Fruit fly (Drosophila melanogaster) whole organism, embryonic: ENCODE measurements around the gene inaE.
A peak's percentile ranks its signal among the peaks of the same experiment; 100 is the strongest.

Experiments
- ATbp ChIP-seq: fragments of 200-800 bp; sonication (Bioruptor generic); optimal IDR thresholded peaks from 2 replicates; lab custom pipeline; 2017; ENCODE audit warnings: missing biosample characterization, mild to moderate bottlenecking, missing genetic modification characterization, missing genetic modification reagents
- Ada2b ChIP-seq: fragments of 200-800 bp; sonication (Bioruptor generic); IDR thresholded peaks from 2 replicates; pipeline ENCODE4 v1.3.6; 2022; ENCODE audit warnings: missing biosample characterization, missing genetic modification characterization
- Bdp1 ChIP-seq: fragments of 200-800 bp; sonication (Bioruptor generic); optimal IDR thresholded peaks from 3 replicates; lab custom pipeline; 2016; ENCODE audit warnings: missing biosample characterization, missing genetic modification characterization
- CG1024 ChIP-seq: fragments of 200-800 bp; sonication (Bioruptor generic); IDR thresholded peaks from 2 replicates; pipeline ENCODE4 v1.3.6; 2022; ENCODE audit warnings: missing biosample characterization, missing genetic modification characterization
- CG10543 ChIP-seq: fragments of 200-800 bp; sonication (Bioruptor generic); optimal IDR thresholded peaks from 3 replicates; lab custom pipeline; 2017; ENCODE audit warnings: missing biosample characterization, mild to moderate bottlenecking, missing genetic modification characterization, moderate library complexity
- CG16815 ChIP-seq: fragments of 200-800 bp; sonication (Bioruptor generic); optimal IDR thresholded peaks from 3 replicates; lab custom pipeline; 2017; ENCODE audit warnings: missing biosample characterization, mild to moderate bottlenecking, missing genetic modification characterization
- CG17612 ChIP-seq: fragments of 200-800 bp; sonication (Bioruptor generic); IDR thresholded peaks from 2 replicates; pipeline ENCODE4 v1.3.6; 2022; ENCODE audit warnings: missing biosample characterization, missing genetic modification characterization
- CG17829 ChIP-seq: fragments of 200-800 bp; optimal IDR thresholded peaks from 2 replicates; lab custom pipeline; 2019; ENCODE audit warnings: missing biosample characterization, mild to moderate bottlenecking, missing genetic modification characterization, moderate library complexity
- CG17912 ChIP-seq: fragments of 200-800 bp; sonication (Bioruptor generic); optimal IDR thresholded peaks from 2 replicates; lab custom pipeline; 2018; ENCODE audit warnings: missing biosample characterization, mild to moderate bottlenecking, missing genetic modification characterization
- CG18476 ChIP-seq: fragments of 200-800 bp; sonication (Bioruptor generic); optimal IDR thresholded peaks from 2 replicates; lab custom pipeline; 2016; ENCODE audit warnings: missing biosample characterization, mild to moderate bottlenecking, missing genetic modification characterization
- CG18764 ChIP-seq: fragments of 200-800 bp; sonication (Bioruptor generic); optimal IDR thresholded peaks from 3 replicates; lab custom pipeline; 2016; ENCODE audit warnings: missing biosample characterization, missing genetic modification characterization
- CG2116 ChIP-seq: fragments of 200-800 bp; sonication (Bioruptor generic); optimal IDR thresholded peaks from 3 replicates; lab custom pipeline; 2018; ENCODE audit warnings: missing biosample characterization, mild to moderate bottlenecking, missing genetic modification characterization
- CG30020 ChIP-seq: fragments of 200-800 bp; optimal IDR thresholded peaks from 2 replicates; lab custom pipeline; 2019; ENCODE audit warnings: missing biosample characterization, mild to moderate bottlenecking, missing genetic modification characterization, moderate library complexity
- CG3281 ChIP-seq: fragments of 200-800 bp; sonication (Bioruptor generic); optimal IDR thresholded peaks from 3 replicates; lab custom pipeline; 2017; ENCODE audit warnings: missing biosample characterization, mild to moderate bottlenecking, missing genetic modification characterization
- CG34224 ChIP-seq: fragments of 200-800 bp; sonication (Bioruptor generic); IDR thresholded peaks from 3 replicates; pipeline ENCODE4 v1.3.6; 2022; ENCODE audit warnings: missing biosample characterization, missing genetic modification characterization; ENCODE audit not compliant: partially characterized antibody
- CG34376 ChIP-seq: fragments of 200-800 bp; sonication (Bioruptor generic); optimal IDR thresholded peaks from 2 replicates; lab custom pipeline; 2018; ENCODE audit warnings: missing biosample characterization, mild to moderate bottlenecking, missing genetic modification characterization
- CG4707 ChIP-seq: fragments of 200-800 bp; sonication (Bioruptor generic); optimal IDR thresholded peaks from 2 replicates; lab custom pipeline; 2018; ENCODE audit warnings: missing biosample characterization, mild to moderate bottlenecking, missing genetic modification characterization, moderate library complexity
- CG4730 ChIP-seq: fragments of 200-800 bp; sonication (Bioruptor generic); IDR thresholded peaks from 2 replicates; pipeline ENCODE4 v1.3.6; 2022; ENCODE audit warnings: missing biosample characterization, missing genetic modification characterization
- CG7372 ChIP-seq: fragments of 200-800 bp; sonication (Bioruptor generic); IDR thresholded peaks from 2 replicates; pipeline ENCODE4 v1.3.6; 2022; ENCODE audit warnings: missing biosample characterization, missing genetic modification characterization
- CG8359 ChIP-seq: fragments of 200-800 bp; sonication (Bioruptor generic); optimal IDR thresholded peaks from 2 replicates; lab custom pipeline; 2017; ENCODE audit warnings: missing biosample characterization, mild to moderate bottlenecking, missing genetic modification characterization, borderline replicate concordance
- CG9797 ChIP-seq: fragments of 200-800 bp; sonication (Bioruptor generic); optimal IDR thresholded peaks from 3 replicates; lab custom pipeline; 2018; ENCODE audit warnings: missing biosample characterization, mild to moderate bottlenecking, missing genetic modification characterization
- CTCF ChIP-seq: fragments of 200-800 bp; sonication (Bioruptor generic); optimal IDR thresholded peaks from 2 replicates; lab custom pipeline; 2017; ENCODE audit warnings: missing biosample characterization, mild to moderate bottlenecking, missing genetic modification characterization, moderate library complexity
- Camta ChIP-seq: fragments of 200-800 bp; sonication (Bioruptor generic); optimal IDR thresholded peaks from 2 replicates; lab custom pipeline; 2016; ENCODE audit warnings: missing biosample characterization, missing genetic modification characterization
- CkIIα-i1 ChIP-seq: fragments of 200-800 bp; sonication (Bioruptor generic); IDR thresholded peaks from 2 replicates; pipeline ENCODE4 v1.3.6; 2022; ENCODE audit warnings: missing biosample characterization, missing genetic modification characterization
- Dp ChIP-seq: fragments of 200-800 bp; sonication (Bioruptor generic); optimal IDR thresholded peaks from 2 replicates; lab custom pipeline; 2018; ENCODE audit warnings: missing biosample characterization, mild to moderate bottlenecking, missing genetic modification characterization, moderate library complexity
- H2.0 ChIP-seq: fragments of 200-800 bp; sonication (Bioruptor generic); IDR thresholded peaks from 2 replicates; pipeline ENCODE4 v1.3.6; 2022; ENCODE audit warnings: missing biosample characterization, missing genetic modification characterization
- Hr3 ChIP-seq: fragments of 200-800 bp; sonication (Bioruptor generic); optimal IDR thresholded peaks from 3 replicates; lab custom pipeline; 2016; ENCODE audit warnings: missing biosample characterization, missing genetic modification characterization
- Hr39 ChIP-seq: fragments of >200 bp; optimal IDR thresholded peaks from 2 replicates; lab custom pipeline; 2017
- Mes4 ChIP-seq: fragments of 200-800 bp; sonication (Bioruptor generic); optimal IDR thresholded peaks from 2 replicates; lab custom pipeline; 2016; ENCODE audit warnings: missing biosample characterization, missing genetic modification characterization
- Pdp1 ChIP-seq, 2 experiments: fragments of 200-800 bp; sonication (Bioruptor generic); optimal IDR thresholded peaks; 3 replicates each; lab custom pipeline; 2016; ENCODE audit warnings: missing biosample characterization in 2 of 2, missing genetic modification characterization in 2 of 2, mild to moderate bottlenecking in 1 of 2, moderate library complexity in 1 of 2
- Side ChIP-seq: fragments of 200-800 bp; sonication (Bioruptor generic); optimal IDR thresholded peaks from 2 replicates; lab custom pipeline; 2016; ENCODE audit warnings: missing biosample characterization, missing genetic modification characterization
- Sry-β ChIP-seq: fragments of 200-800 bp; sonication (Bioruptor generic); optimal IDR thresholded peaks from 2 replicates; lab custom pipeline; 2018; ENCODE audit warnings: missing biosample characterization, mild to moderate bottlenecking, missing genetic modification characterization, moderate library complexity
- Taf1 ChIP-seq: fragments of 200-800 bp; sonication (Bioruptor generic); IDR thresholded peaks from 2 replicates; pipeline ENCODE4 v1.3.6; 2022; ENCODE audit warnings: missing biosample characterization, missing genetic modification characterization
- Trl ChIP-seq, 3 experiments: fragments of >200 bp in 2 of 3; fragments of 200-800 bp in 1 of 3; sonication (Bioruptor generic) in 1 of 3; optimal IDR thresholded peaks; 2 replicates in 1 of 3; 3 replicates in 2 of 3; lab custom pipeline; 2016 to 2017; ENCODE audit warnings: missing biosample characterization in 1 of 3, missing genetic modification characterization in 1 of 3
- ap ChIP-seq: fragments of 200-800 bp; sonication (Bioruptor generic); IDR thresholded peaks from 2 replicates; pipeline ENCODE4 v1.3.6; 2022; ENCODE audit warnings: missing biosample characterization, missing genetic modification characterization
- chm ChIP-seq: fragments of 200-800 bp; sonication (Bioruptor generic); IDR thresholded peaks from 2 replicates; pipeline ENCODE4 v1.3.6; 2022; ENCODE audit warnings: missing biosample characterization, missing genetic modification characterization
- disco-r ChIP-seq: fragments of 200-800 bp; sonication (Bioruptor generic); optimal IDR thresholded peaks from 2 replicates; lab custom pipeline; 2016; ENCODE audit warnings: missing biosample characterization, missing genetic modification characterization
- emc ChIP-seq: fragments of 200-800 bp; sonication (Bioruptor generic); optimal IDR thresholded peaks from 2 replicates; lab custom pipeline; 2016; ENCODE audit warnings: missing biosample characterization, missing genetic modification characterization
- lab ChIP-seq: fragments of 200-800 bp; sonication (Bioruptor generic); optimal IDR thresholded peaks from 3 replicates; lab custom pipeline; 2017; ENCODE audit warnings: missing biosample characterization, missing genetic modification characterization, mild to moderate bottlenecking, moderate library complexity, missing genetic modification reagents
- lov ChIP-seq, 2 experiments: fragments of 200-800 bp in 1 of 2; fragments of >200 bp in 1 of 2; sonication (Bioruptor generic) in 1 of 2; IDR thresholded peaks in 1 of 2; optimal IDR thresholded peaks in 1 of 2; 2 replicates in 1 of 2; 3 replicates in 1 of 2; pipeline versions ENCODE4 v1.3.6 to Lab custom; 2017 to 2022; ENCODE audit warnings: missing biosample characterization in 1 of 2, missing genetic modification characterization in 1 of 2
- nerfin-1 ChIP-seq: fragments of 200-800 bp; sonication (Bioruptor generic); optimal IDR thresholded peaks from 3 replicates; lab custom pipeline; 2019; ENCODE audit warnings: missing biosample characterization, mild to moderate bottlenecking, missing genetic modification characterization, moderate library complexity
- peb ChIP-seq: fragments of 200-800 bp; sonication (Bioruptor generic); IDR thresholded peaks from 2 replicates; pipeline ENCODE4 v1.3.6; 2022; ENCODE audit warnings: missing biosample characterization, missing genetic modification characterization
- pho ChIP-seq: fragments of 200-800 bp; sonication (Bioruptor generic); optimal IDR thresholded peaks from 2 replicates; lab custom pipeline; 2016; ENCODE audit warnings: missing biosample characterization, missing genetic modification characterization
- pum ChIP-seq: fragments of 200-800 bp; sonication (Bioruptor generic); optimal IDR thresholded peaks from 2 replicates; lab custom pipeline; 2016; ENCODE audit warnings: missing biosample characterization, missing genetic modification characterization
- ranshi ChIP-seq: fragments of 200-800 bp; sonication (Bioruptor generic); IDR thresholded peaks from 2 replicates; pipeline ENCODE4 v1.3.6; 2022; ENCODE audit warnings: missing biosample characterization, missing genetic modification characterization
- sisA ChIP-seq: fragments of 200-800 bp; sonication (Bioruptor generic); IDR thresholded peaks from 2 replicates; pipeline ENCODE4 v1.3.6; 2022; ENCODE audit warnings: missing biosample characterization, missing genetic modification characterization
- ttk ChIP-seq: fragments of 200-800 bp; sonication (Bioruptor generic); IDR thresholded peaks from 2 replicates; pipeline ENCODE4 v2.1.2; 2022; ENCODE audit warnings: missing biosample characterization, missing genetic modification characterization
- tup ChIP-seq: fragments of 200-800 bp; sonication (Bioruptor generic); optimal IDR thresholded peaks from 2 replicates; lab custom pipeline; 2016; ENCODE audit warnings: missing biosample characterization, mild to moderate bottlenecking, missing genetic modification characterization, moderate library complexity
- z ChIP-seq: fragments of 200-800 bp; sonication (Bioruptor generic); IDR thresholded peaks from 3 replicates; pipeline ENCODE4 v1.3.6; 2022; ENCODE audit warnings: missing biosample characterization, missing genetic modification characterization
- zen2 ChIP-seq: fragments of 200-800 bp; sonication (Bioruptor generic); IDR thresholded peaks from 3 replicates; pipeline ENCODE4 v1.3.6; 2022; ENCODE audit warnings: missing biosample characterization, missing genetic modification characterization; ENCODE audit not compliant: partially characterized antibody

Gene inaE

dm6 chrX:13756776-13757312 lies 26.7 kb upstream of the inaE start, which contains the start of the genes CG32625 and Rtc1 (continued):
- TF ChIP-seq CG3281 (GFP tag; lab: Kevin White, UChicago) (peak; percentile 28), peb (GFP tag; lab: Robert Waterston, UW) (no peak), emc (no peak), sisA (no peak; the same call in 1 of the 2 replicates), z (GFP tag; lab: Robert Waterston, UW) (no peak), CG9797 (GFP tag; lab: Kevin White, UChicago) (peak; percentile 22), CkIIα-i1 (GFP tag; lab: Robert Waterston, UW) (no peak), tup (GFP tag; lab: Kevin White, UChicago) (no peak), Hr3 (GFP tag; lab: Kevin White, UChicago) (no peak), H2.0 (no peak), CG17912 (GFP tag; lab: Kevin White, UChicago) (no peak), CG16815 (no peak), zen2 (no peak), CG17829 (tag; lab: Kevin White, UChicago) (peak; percentile 72), nerfin-1 (tag; lab: Kevin White, UChicago) (peak; percentile 16), ranshi (GFP tag; lab: Robert Waterston, UW) (0 out of 2 replicates have a peak, but pooled peaks have one; percentile 4), Bdp1 (GFP tag; lab: Kevin White, UChicago) (no peak), CG4730 (0 out of 2 replicates have a peak, but pooled peaks have one; percentile 7), CG4707 (GFP tag; lab: Kevin White, UChicago) (no peak), pum (no peak), ATbp (GFP tag; lab: Kevin White, UChicago) (no peak), disco-r (GFP tag; lab: Kevin White, UChicago) (no peak), pho (no peak), ttk (no peak), Pdp1 (GFP tag; optimal IDR thresholded peaks at IDR 0.05; lab: Kevin White, UChicago) (peak in 1 of 2 experiments; percentile 4), CG2116 (GFP tag; lab: Kevin White, UChicago) (peak; percentile 43), ap (peak; percentile 32; the same call in 1 of the 2 replicates), Dp (GFP tag; lab: Kevin White, UChicago) (peak; percentile 50), Sry-β (no peak), CG18476 (peak; percentile 21), CG8359 (GFP tag; lab: Kevin White, UChicago) (no peak), lab (GFP tag; lab: Kevin White, UChicago) (peak; percentile 59), lov (optimal IDR thresholded peaks at IDR 0.05; lab: Kevin White, UChicago) (no peak), lov (GFP tag; IDR thresholded peaks at IDR 0.05; lab: Robert Waterston, UW) (no peak), CG17612 (GFP tag; lab: Robert Waterston, UW) (no peak), CTCF (GFP tag; lab: Kevin White, UChicago) (no peak), Hr39 (lab: Kevin White, UChicago) (no peak), chm (0 out of 2 replicates have a peak, but pooled peaks have one; percentile 24), CG30020 (peak; percentile 31), Mes4 (no peak), Camta (GFP tag; lab: Kevin White, UChicago) (no peak), Trl (optimal IDR thresholded peaks at IDR 0.05; lab: Kevin White, UChicago) (no peak), Trl (GFP tag; optimal IDR thresholded peaks at IDR 0.05; lab: Kevin White, UChicago) (no peak), CG34224 (GFP tag; lab: Robert Waterston, UW) (peak; percentile 63; the same call in 2 of the 3 replicates), CG7372 (GFP tag; lab: Robert Waterston, UW) (no peak), Side (GFP tag; lab: Kevin White, UChicago) (no peak), Ada2b (GFP tag; lab: Robert Waterston, UW) (peak; percentile 53), CG34376 (no peak), CG10543 (GFP tag; lab: Kevin White, UChicago) (no peak), CG1024 (GFP tag; lab: Robert Waterston, UW) (peak; percentile 57), CG18764 (GFP tag; lab: Kevin White, UChicago) (no peak), Taf1 (peak; percentile 36; the same call in 1 of the 2 replicates)
